Worm (Caenorhabditis elegans) whole organism, L2 larva: Measurements from ENCODE around the gene ZC455.1.

Experiments
- ama-1 ChIP-seq: fragments of 150-350 bp; optimal IDR thresholded peaks from 2 replicates; lab custom pipeline; 2018; ENCODE audit warnings: inconsistent platforms
- ceh-16 ChIP-seq: fragments of 150-350 bp; optimal IDR thresholded peaks from 2 replicates; lab custom pipeline; 2014; ENCODE audit warnings: missing biosample characterization, missing genetic modification characterization
- ceh-82 ChIP-seq: fragments of 150-350 bp; optimal IDR thresholded peaks from 2 replicates; lab custom pipeline; 2014; ENCODE audit warnings: missing biosample characterization, missing genetic modification characterization
- mdl-1 ChIP-seq, 2 experiments: fragments of 150-350 bp in 1 of 2; sonication (generic microtip) in 1 of 2; optimal IDR thresholded peaks; 2 replicates each; lab custom pipeline; 2017; ENCODE audit warnings: missing biosample characterization in 2 of 2, missing genetic modification characterization in 2 of 2
- nhr-11 ChIP-seq: fragments of 150-350 bp; optimal IDR thresholded peaks from 2 replicates; lab custom pipeline; 2014; ENCODE audit warnings: missing biosample characterization, missing genetic modification characterization
- nhr-25 ChIP-seq: fragments of 150-350 bp; sonication (generic microtip); optimal IDR thresholded peaks from 3 replicates; lab custom pipeline; 2014; ENCODE audit warnings: missing biosample characterization, missing genetic modification characterization
- nhr-6 ChIP-seq: fragments of 150-350 bp; optimal IDR thresholded peaks from 2 replicates; lab custom pipeline; 2014; ENCODE audit warnings: missing biosample characterization, missing genetic modification characterization
- unc-62 ChIP-seq: fragments of 150-350 bp; optimal IDR thresholded peaks from 2 replicates; lab custom pipeline; 2014; ENCODE audit warnings: missing biosample characterization, missing genetic modification reagents, missing genetic modification characterization

- no peak for TF ChIP-seq nhr-6 (tag; lab: Kevin White, UChicago)
- TF ChIP-seq ama-1 (lab: Kevin White, UChicago) = no peak
- no peak for TF ChIP-seq unc-62
- no peak for TF ChIP-seq ceh-82
- no peak for TF ChIP-seq ceh-16 (tag; lab: Kevin White, UChicago)
- TF ChIP-seq nhr-25 (tag; lab: Kevin White, UChicago) = no peak
- no peak for TF ChIP-seq nhr-11 (tag; lab: Kevin White, UChicago)
- TF ChIP-seq mdl-1 (tag; optimal IDR thresholded peaks at IDR 0.05; lab: Kevin White, UChicago) = no peak
These were observed 51.5 kb downstream of the ZC455.1 start, which contains the start of gene ugt-16 for ce11 chrV:12824777-12825176.
